Fruit fly (Drosophila melanogaster): ENCODE measurements around the gene CIAPIN1.
A peak's percentile ranks its signal among the peaks of the same experiment; 100 is the strongest.

CIAPIN1 gene

DNA sequence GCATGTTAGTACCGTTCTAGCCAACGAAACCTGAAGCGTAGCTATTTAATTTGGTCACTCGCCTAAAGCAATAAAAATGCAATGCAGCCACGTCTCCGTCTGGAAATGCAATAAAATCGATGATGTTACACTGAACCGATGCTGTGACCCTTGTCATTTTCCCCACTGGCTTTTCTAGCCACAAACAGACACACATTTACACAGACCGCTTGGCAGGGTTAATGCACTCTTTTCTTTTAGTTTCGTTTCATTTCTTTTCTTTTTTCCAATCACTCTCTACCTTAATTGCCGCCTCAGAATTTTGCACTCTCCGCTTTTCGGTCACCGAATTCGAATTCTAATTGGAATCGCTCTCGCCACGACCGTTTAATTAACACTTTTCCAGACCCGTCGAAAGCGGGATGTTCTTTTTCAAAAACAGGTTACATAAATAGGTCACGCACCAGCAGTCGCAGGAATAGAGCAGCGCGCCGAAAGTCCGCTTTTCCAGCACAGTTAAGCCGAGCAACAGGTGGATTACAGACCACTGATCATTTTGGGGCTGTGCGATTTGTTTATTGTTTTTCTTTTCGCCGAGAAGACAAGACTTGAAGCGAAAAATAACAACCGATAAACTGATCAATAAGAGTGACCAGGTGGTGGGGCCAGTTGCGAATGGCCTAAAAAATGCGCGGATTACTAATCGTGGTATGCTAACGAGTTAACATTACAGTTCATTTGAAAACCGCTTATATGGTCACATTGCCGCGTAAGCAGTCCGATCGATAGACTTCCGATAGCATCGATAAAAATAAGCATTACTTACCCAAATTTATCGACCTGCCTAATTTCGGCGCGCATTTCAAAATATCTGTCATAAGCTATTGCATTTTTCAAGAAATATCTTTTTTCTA, 18.8 kb upstream of the CIAPIN1 start, which contains the start of gene ck (continued):
- TF ChIP-seq CG12236 (GFP tag; optimal IDR thresholded peaks at IDR 0.05) (no peak), CG11504 (tag; optimal IDR thresholded peaks at IDR 0.05) (no peak), h (optimal IDR thresholded peaks at IDR 0.05) (no peak), dan (GFP tag; IDR thresholded peaks at IDR 0.05) (no peak), CG11398 (GFP tag; optimal IDR thresholded peaks at IDR 0.05) (no peak), BEAF-32 (GFP tag; optimal IDR thresholded peaks at IDR 0.05) (peak; percentile 73), CG10267 (tag; optimal IDR thresholded peaks at IDR 0.05) (peak; percentile 36), pum (GFP tag; optimal IDR thresholded peaks at IDR 0.05) (no peak), MTF-1 (GFP tag; optimal IDR thresholded peaks at IDR 0.05; ENCODE audit: borderline replicate concordance) (no peak), Adf1 (GFP tag; IDR thresholded peaks at IDR 0.05) (no peak), ash1 (GFP tag; optimal IDR thresholded peaks at IDR 0.05) (no peak), CG13296 (GFP tag; optimal IDR thresholded peaks at IDR 0.05) (no peak), CG6765 (GFP tag; optimal IDR thresholded peaks at IDR 0.05) (no peak), fd96Cb (tag; optimal IDR thresholded peaks at IDR 0.05) (no peak), CG4707 (GFP tag; optimal IDR thresholded peaks at IDR 0.05) (no peak), rib (GFP tag; IDR thresholded peaks at IDR 0.05) (no peak), jigr1 (GFP tag; IDR thresholded peaks at IDR 0.05) (no peak), CG2202 (tag; optimal IDR thresholded peaks at IDR 0.05) (no peak), unc-4 (GFP tag; IDR thresholded peaks at IDR 0.05; ENCODE audit: partially characterized antibody) (peak; percentile 54), en (GFP tag; optimal IDR thresholded peaks at IDR 0.05) (no peak), sna (GFP tag; IDR thresholded peaks at IDR 0.05; ENCODE audit: partially characterized antibody) (peak; percentile 65), CG17912 (GFP tag; optimal IDR thresholded peaks at IDR 0.05) (no peak), Myb (GFP tag; optimal IDR thresholded peaks at IDR 0.05) (peak; percentile 77), Drgx (GFP tag; IDR thresholded peaks at IDR 0.05) (no peak), CG3407 (GFP tag; optimal IDR thresholded peaks at IDR 0.05) (no peak), Hr51 (GFP tag; optimal IDR thresholded peaks at IDR 0.05) (no peak), CG30020 (tag; optimal IDR thresholded peaks at IDR 0.05) (peak; percentile 22), CG6813 (GFP tag; optimal IDR thresholded peaks at IDR 0.05) (no peak), twi (tag; optimal IDR thresholded peaks at IDR 0.05) (no peak), CG18011 (GFP tag; optimal IDR thresholded peaks at IDR 0.05) (no peak), Elba2 (GFP tag; optimal IDR thresholded peaks at IDR 0.05) (peak; percentile 89), CG4360 (GFP tag; IDR thresholded peaks at IDR 0.05) (no peak), CG3995 (GFP tag; optimal IDR thresholded peaks at IDR 0.05) (peak; percentile 13), cg (GFP tag; optimal IDR thresholded peaks at IDR 0.05) (peak; percentile 46), CG7928 (GFP tag; optimal IDR thresholded peaks at IDR 0.05) (no peak), ham (GFP tag; IDR thresholded peaks at IDR 0.05) (no peak), PHDP (tag; optimal IDR thresholded peaks at IDR 0.05) (no peak), repo (GFP tag; optimal IDR thresholded peaks at IDR 0.05) (no peak), bowl (GFP tag; IDR thresholded peaks at IDR 0.05) (no peak)
